Worm (Caenorhabditis elegans) whole organism, L1 larva: ENCODE data around the gene F26F12.8.

ENCODE experiments used
- ceh-8 ChIP-seq: fragments of 200-800 bp; sonication (Bioruptor generic); optimal IDR thresholded peaks from 2 replicates; lab custom pipeline; 2018; ENCODE audit warnings: mild to moderate bottlenecking, missing genetic modification characterization, moderate library complexity, missing compliant biosample characterization
- ceh-82 ChIP-seq, 3 experiments: fragments of 150-350 bp in 1 of 3; sonication (generic microtip) in 2 of 3; optimal IDR thresholded peaks; 2 replicates each; lab custom pipeline; 2014 to 2017; ENCODE audit warnings: missing biosample characterization in 3 of 3, missing genetic modification characterization in 3 of 3
- dpl-1 ChIP-seq, 3 experiments: fragments of 150-350 bp in 2 of 3; sonication (generic microtip) in 1 of 3; optimal IDR thresholded peaks; 2 replicates each; lab custom pipeline; 2014 to 2017; ENCODE audit warnings: missing biosample characterization in 3 of 3, missing genetic modification characterization in 3 of 3, missing genetic modification reagents in 3 of 3
- egl-27 ChIP-seq, 2 experiments: fragments of 150-350 bp in 1 of 2; sonication (generic microtip); optimal IDR thresholded peaks; 3 replicates each; lab custom pipeline; 2017 to 2018; ENCODE audit warnings: missing biosample characterization in 2 of 2, missing genetic modification characterization in 2 of 2, missing genetic modification reagents in 2 of 2
- elt-2 ChIP-seq: sonication (generic microtip); optimal IDR thresholded peaks from 2 replicates; lab custom pipeline; 2016; ENCODE audit warnings: missing genetic modification characterization, mild to moderate bottlenecking, inconsistent platforms, missing compliant biosample characterization, missing genetic modification reagents
- ets-5 ChIP-seq: fragments of 200-800 bp; sonication (Bioruptor generic); IDR thresholded peaks from 2 replicates; pipeline ENCODE4 v1.3.6; 2022; ENCODE audit warnings: missing genetic modification characterization, missing compliant biosample characterization
- fkh-10 ChIP-seq: sonication (generic microtip); optimal IDR thresholded peaks from 2 replicates; lab custom pipeline; 2017; ENCODE audit warnings: missing biosample characterization, missing genetic modification reagents, missing genetic modification characterization
- nhr-84 ChIP-seq: sonication (generic microtip); optimal IDR thresholded peaks from 2 replicates; lab custom pipeline; 2017; ENCODE audit warnings: missing biosample characterization, missing genetic modification characterization
- snpc-4 ChIP-seq: fragments of 150-350 bp; optimal IDR thresholded peaks from 2 replicates; lab custom pipeline; 2014; ENCODE audit warnings: missing biosample characterization, missing genetic modification characterization
- vab-15 ChIP-seq: sonication (generic microtip); optimal IDR thresholded peaks from 2 replicates; lab custom pipeline; 2017; ENCODE audit warnings: missing genotype, mild to moderate bottlenecking, missing genetic modification characterization, missing compliant biosample characterization

ce11 chrV:5845162-5845561 lies 17.2 kb downstream of the F26F12.8 start:
- no peak for TF ChIP-seq elt-2 (tag; lab: Kevin White, UChicago)
- TF ChIP-seq ceh-82 (tag; optimal IDR thresholded peaks at IDR 0.05; lab: Kevin White, UChicago): no peak
- no peak for TF ChIP-seq ceh-8 (GFP tag; lab: Kevin White, UChicago)
- no peak for TF ChIP-seq dpl-1 (GFP tag; optimal IDR thresholded peaks at IDR 0.05; lab: Kevin White, UChicago)
- TF ChIP-seq snpc-4: no peak
- no peak for TF ChIP-seq nhr-84 (tag; lab: Kevin White, UChicago)
- TF ChIP-seq ets-5 (GFP tag; lab: Robert Waterston, UW): no peak
- TF ChIP-seq egl-27 (tag; optimal IDR thresholded peaks at IDR 0.05; lab: Kevin White, UChicago): no peak
- TF ChIP-seq vab-15 (tag; lab: Kevin White, UChicago): no peak
- no peak for TF ChIP-seq fkh-10
